Fruit fly (Drosophila melanogaster) whole organism, pupa: ENCODE results near the gene glec.

Source experiments
- CG10348 ChIP-seq: fragments of 200-800 bp; sonication (Bioruptor generic); IDR thresholded peaks from 2 replicates; pipeline ENCODE4 v1.3.6; 2022; ENCODE audit warnings: missing biosample characterization, missing genetic modification characterization
- CG12605 ChIP-seq: fragments of 200-800 bp; sonication (Bioruptor generic); IDR thresholded peaks from 2 replicates; pipeline ENCODE4 v1.3.6; 2022; ENCODE audit warnings: missing biosample characterization, missing genetic modification characterization
- CG13204 ChIP-seq: fragments of 200-800 bp; sonication (Bioruptor generic); optimal IDR thresholded peaks from 2 replicates; lab custom pipeline; 2018; ENCODE audit warnings: missing biosample characterization, mild to moderate bottlenecking, missing genetic modification characterization, moderate library complexity
- CG14655 ChIP-seq: fragments of 200-800 bp; sonication (Bioruptor generic); optimal IDR thresholded peaks from 3 replicates; lab custom pipeline; 2017; ENCODE audit warnings: mild to moderate bottlenecking, missing biosample characterization, missing genetic modification reagents, missing genetic modification characterization
- CG15710 ChIP-seq: fragments of 200-800 bp; sonication (Bioruptor generic); optimal IDR thresholded peaks from 2 replicates; lab custom pipeline; 2018; ENCODE audit warnings: missing biosample characterization, mild to moderate bottlenecking, missing genetic modification characterization, moderate library complexity
- CG17806 ChIP-seq: fragments of 200-800 bp; sonication (Bioruptor generic); optimal IDR thresholded peaks from 2 replicates; lab custom pipeline; 2018; ENCODE audit warnings: missing biosample characterization, mild to moderate bottlenecking, missing genetic modification characterization, moderate library complexity
- CG32121 ChIP-seq: fragments of 200-800 bp; sonication (Bioruptor generic); IDR thresholded peaks from 2 replicates; pipeline ENCODE4 v1.3.6; 2022; ENCODE audit warnings: missing biosample characterization, missing genetic modification characterization
- CG34367 ChIP-seq: fragments of 200-800 bp; sonication (Bioruptor generic); optimal IDR thresholded peaks from 2 replicates; lab custom pipeline; 2018; ENCODE audit warnings: missing biosample characterization, mild to moderate bottlenecking, missing genetic modification characterization
- CG4496 ChIP-seq: fragments of 200-800 bp; sonication (Bioruptor generic); IDR thresholded peaks from 3 replicates; pipeline ENCODE4 v1.3.6; 2022; ENCODE audit warnings: missing biosample characterization, missing genetic modification characterization
- CG8159 ChIP-seq: fragments of 200-800 bp; sonication (Bioruptor generic); optimal IDR thresholded peaks from 3 replicates; lab custom pipeline; 2018; ENCODE audit warnings: missing biosample characterization, mild to moderate bottlenecking, missing genetic modification characterization, moderate library complexity
- CG8301 ChIP-seq: fragments of 200-800 bp; sonication (Bioruptor generic); optimal IDR thresholded peaks from 2 replicates; lab custom pipeline; 2018; ENCODE audit warnings: missing biosample characterization, mild to moderate bottlenecking, missing genetic modification characterization
- CG9948 ChIP-seq: fragments of 200-800 bp; sonication (Bioruptor generic); optimal IDR thresholded peaks from 2 replicates; lab custom pipeline; 2018; ENCODE audit warnings: missing biosample characterization, mild to moderate bottlenecking, missing genetic modification characterization, moderate library complexity
- D1 ChIP-seq: fragments of 200-800 bp; sonication (Bioruptor generic); optimal IDR thresholded peaks from 2 replicates; lab custom pipeline; 2018; ENCODE audit warnings: missing biosample characterization, mild to moderate bottlenecking, missing genetic modification characterization, moderate library complexity
- EcR ChIP-seq: fragments of 200-800 bp; sonication (Bioruptor generic); optimal IDR thresholded peaks from 3 replicates; lab custom pipeline; 2019; ENCODE audit warnings: missing biosample characterization, missing genetic modification characterization, mild to moderate bottlenecking, moderate library complexity, missing genetic modification reagents
- Ets98B ChIP-seq: fragments of 200-800 bp; sonication (Bioruptor generic); IDR thresholded peaks from 2 replicates; pipeline ENCODE4 v1.3.6; 2022; ENCODE audit warnings: missing biosample characterization, missing genetic modification characterization
- Pif1A ChIP-seq: fragments of 200-800 bp; sonication (Bioruptor generic); optimal IDR thresholded peaks from 3 replicates; lab custom pipeline; 2016; ENCODE audit warnings: missing biosample characterization, missing genetic modification characterization
- Pif1B ChIP-seq: fragments of 200-800 bp; sonication (Bioruptor generic); optimal IDR thresholded peaks from 3 replicates; lab custom pipeline; 2016; ENCODE audit warnings: missing biosample characterization, missing genetic modification characterization
- Snoo ChIP-seq: fragments of 200-800 bp; sonication (Bioruptor generic); optimal IDR thresholded peaks from 3 replicates; lab custom pipeline; 2017; ENCODE audit warnings: missing biosample characterization, mild to moderate bottlenecking, missing genetic modification characterization, inconsistent platforms
- fd96Ca ChIP-seq: fragments of 200-800 bp; sonication (Bioruptor generic); IDR thresholded peaks from 3 replicates; pipeline ENCODE4 v1.3.6; 2022; ENCODE audit warnings: missing biosample characterization, missing genetic modification characterization
- gl ChIP-seq: fragments of 200-800 bp; sonication (Bioruptor generic); optimal IDR thresholded peaks from 2 replicates; lab custom pipeline; 2018; ENCODE audit warnings: missing biosample characterization, mild to moderate bottlenecking, missing genetic modification characterization
- rn ChIP-seq: fragments of 200-800 bp; sonication (Bioruptor generic); IDR thresholded peaks from 2 replicates; pipeline ENCODE4 v1.3.6; 2022; ENCODE audit warnings: missing biosample characterization, missing genetic modification characterization

glec gene

dm6 chr3R:21839636-21840035 is 16.4 kb downstream of the glec start:
- TF ChIP-seq CG8301 (peak; percentile 76), rn (GFP tag; lab: Robert Waterston, UW) (no peak), gl (no peak), CG4496 (GFP tag; lab: Robert Waterston, UW) (no peak), CG10348 (no peak), CG12605 (GFP tag; lab: Robert Waterston, UW) (no peak), Pif1B (GFP tag; lab: Kevin White, UChicago) (peak; percentile 19), CG9948 (tag; lab: Kevin White, UChicago) (peak; percentile 90), CG14655 (GFP tag; lab: Kevin White, UChicago) (peak; percentile 87), Snoo (tag; lab: Kevin White, UChicago) (peak; percentile 55), CG34367 (tag; lab: Kevin White, UChicago) (peak; percentile 82), EcR (GFP tag; lab: Kevin White, UChicago) (no peak), Pif1A (GFP tag; lab: Kevin White, UChicago) (peak; percentile 19), Ets98B (GFP tag; lab: Robert Waterston, UW) (no peak), D1 (tag; lab: Kevin White, UChicago) (peak; percentile 90), CG17806 (peak; percentile 85), CG8159 (tag; lab: Kevin White, UChicago) (peak; percentile 90), CG15710 (tag; lab: Kevin White, UChicago) (peak; percentile 89), CG13204 (GFP tag; lab: Kevin White, UChicago) (no peak), fd96Ca (GFP tag; lab: Robert Waterston, UW) (no peak)

- TF ChIP-seq CG10348 (peak; percentile 19; the same call in 1 of the 2 replicates), CG12605 (GFP tag; lab: Robert Waterston, UW) (0 out of 2 replicates have a peak, but pooled peaks have one; percentile 11), gl (peak; percentile 4), EcR (GFP tag; lab: Kevin White, UChicago) (no peak), Pif1A (GFP tag; lab: Kevin White, UChicago) (peak; percentile 89), CG4496 (GFP tag; lab: Robert Waterston, UW) (peak; percentile 44; the same call in 1 of the 3 replicates), Snoo (tag; lab: Kevin White, UChicago) (peak; percentile 89), D1 (tag; lab: Kevin White, UChicago) (peak; percentile 45), CG14655 (GFP tag; lab: Kevin White, UChicago) (peak; percentile 90), CG15710 (tag; lab: Kevin White, UChicago) (peak; percentile 92), fd96Ca (GFP tag; lab: Robert Waterston, UW) (peak; percentile 77; the same call in 2 of the 3 replicates), CG9948 (tag; lab: Kevin White, UChicago) (peak; percentile 91), rn (GFP tag; lab: Robert Waterston, UW) (peak; percentile 44), CG32121 (peak; percentile 58), CG8301 (peak; percentile 80), CG13204 (GFP tag; lab: Kevin White, UChicago) (peak; percentile 71), CG17806 (peak; percentile 73), Ets98B (GFP tag; lab: Robert Waterston, UW) (peak; percentile 71), CG34367 (tag; lab: Kevin White, UChicago) (peak; percentile 91), CG8159 (tag; lab: Kevin White, UChicago) (peak; percentile 85), Pif1B (GFP tag; lab: Kevin White, UChicago) (peak; percentile 73)
Observed at dm6 chr3R:21838505-21838956, 17.5 kb downstream of the glec start.

dm6 chr3R:21837069-21837977 is 18.7 kb downstream of the glec start:
- peak; percentile 88 for TF ChIP-seq CG14655 (GFP tag; lab: Kevin White, UChicago)
- peak; percentile 28 for TF ChIP-seq CG9948 (tag; lab: Kevin White, UChicago)
- TF ChIP-seq CG32121 = peak; percentile 46; the same call in 1 of the 2 replicates
- TF ChIP-seq CG8159 (tag; lab: Kevin White, UChicago) = peak; percentile 85
- peak; percentile 30; the same call in 1 of the 2 replicates for TF ChIP-seq CG12605 (GFP tag; lab: Robert Waterston, UW)
- no peak for TF ChIP-seq CG34367 (tag; lab: Kevin White, UChicago)
- TF ChIP-seq Ets98B (GFP tag; lab: Robert Waterston, UW) = peak; percentile 82
- TF ChIP-seq CG10348 = no peak
- 0 out of 2 replicates have a peak, but pooled peaks have one; percentile 36 for TF ChIP-seq rn (GFP tag; lab: Robert Waterston, UW)
- TF ChIP-seq CG13204 (GFP tag; lab: Kevin White, UChicago) = peak; percentile 83
- peak; percentile 84 for TF ChIP-seq CG4496 (GFP tag; lab: Robert Waterston, UW)
- TF ChIP-seq CG15710 (tag; lab: Kevin White, UChicago) = no peak
- peak; percentile 76 for TF ChIP-seq D1 (tag; lab: Kevin White, UChicago)
- peak; percentile 66 for TF ChIP-seq Pif1B (GFP tag; lab: Kevin White, UChicago)
- peak; percentile 89 for TF ChIP-seq CG8301
- TF ChIP-seq EcR (GFP tag; lab: Kevin White, UChicago) = peak; percentile 98
- TF ChIP-seq CG17806 = peak; percentile 86
- no peak for TF ChIP-seq Pif1A (GFP tag; lab: Kevin White, UChicago)
- TF ChIP-seq fd96Ca (GFP tag; lab: Robert Waterston, UW) = no peak; the same call in 1 of the 3 replicates
- TF ChIP-seq gl = peak; percentile 20
- no peak for TF ChIP-seq Snoo (tag; lab: Kevin White, UChicago)

dm6 chr3R:21836614-21837013 is 19.5 kb downstream of the glec start:
- TF ChIP-seq CG9948 (tag; lab: Kevin White, UChicago) (no peak), CG15710 (tag; lab: Kevin White, UChicago) (no peak)
- TF ChIP-seq, all 21 proteins: peak for 0

dm6 chr3R:21836201-21836504 is 19.9 kb downstream of the glec start:
- TF ChIP-seq fd96Ca (GFP tag; lab: Robert Waterston, UW) (peak; percentile 38; the same call in 2 of the 3 replicates), EcR (GFP tag; lab: Kevin White, UChicago) (no peak), CG4496 (GFP tag; lab: Robert Waterston, UW) (no peak), CG8159 (tag; lab: Kevin White, UChicago) (no peak), rn (GFP tag; lab: Robert Waterston, UW) (no peak), CG9948 (tag; lab: Kevin White, UChicago) (no peak), Ets98B (GFP tag; lab: Robert Waterston, UW) (peak; percentile 63), CG12605 (GFP tag; lab: Robert Waterston, UW) (no peak), Pif1A (GFP tag; lab: Kevin White, UChicago) (no peak), CG13204 (GFP tag; lab: Kevin White, UChicago) (no peak), CG8301 (peak; percentile 8), CG17806 (no peak), CG34367 (tag; lab: Kevin White, UChicago) (no peak), CG10348 (no peak), Snoo (tag; lab: Kevin White, UChicago) (no peak)
